Worm (Caenorhabditis elegans) whole organism, mixed stage, embryonic: ENCODE results near the gene srx-133.

ENCODE experiments used
- bed-3 ChIP-seq: fragments of 200-800 bp; sonication (Bioruptor generic); optimal IDR thresholded peaks from 3 replicates; lab custom pipeline; 2018; ENCODE audit warnings: mild to moderate bottlenecking, missing genetic modification characterization, moderate library complexity, missing compliant biosample characterization
- blmp-1 ChIP-seq: fragments of 150-350 bp; optimal IDR thresholded peaks from 2 replicates; lab custom pipeline; 2014; ENCODE audit warnings: missing biosample characterization, missing genetic modification characterization
- ceh-39 ChIP-seq: fragments of 150-350 bp; optimal IDR thresholded peaks from 2 replicates; lab custom pipeline; 2014; ENCODE audit warnings: missing biosample characterization, missing genetic modification characterization
- ceh-43 ChIP-seq: fragments of 200-800 bp; sonication (Bioruptor generic); optimal IDR thresholded peaks from 2 replicates; lab custom pipeline; 2018; ENCODE audit warnings: mild to moderate bottlenecking, missing genetic modification characterization, moderate library complexity, missing compliant biosample characterization
- ceh-83 ChIP-seq: fragments of 200-800 bp; sonication (Bioruptor generic); optimal IDR thresholded peaks from 2 replicates; lab custom pipeline; 2018; ENCODE audit warnings: mild to moderate bottlenecking, missing genetic modification characterization, missing compliant biosample characterization
- ces-1 ChIP-seq: fragments of 150-350 bp; optimal IDR thresholded peaks from 2 replicates; lab custom pipeline; 2014; ENCODE audit warnings: missing biosample characterization, missing genetic modification reagents, missing genetic modification characterization
- cnd-1 ChIP-seq: fragments of 200-800 bp; sonication (Bioruptor generic); optimal IDR thresholded peaks from 2 replicates; lab custom pipeline; 2018; ENCODE audit warnings: mild to moderate bottlenecking, missing genetic modification characterization, missing compliant biosample characterization
- drap-1 ChIP-seq: fragments of 200-800 bp; sonication (Bioruptor generic); optimal IDR thresholded peaks from 3 replicates; lab custom pipeline; 2018; ENCODE audit warnings: mild to moderate bottlenecking, missing genetic modification characterization, missing compliant biosample characterization
- elt-1 ChIP-seq: sonication (generic microtip); optimal IDR thresholded peaks from 2 replicates; lab custom pipeline; 2017; ENCODE audit warnings: missing genetic modification characterization, mild to moderate bottlenecking, missing compliant biosample characterization, antibody characterized with exemption, moderate library complexity, borderline replicate concordance; ENCODE audit not compliant: insufficient read depth
- flh-1 ChIP-seq: fragments of 200-800 bp; sonication (Bioruptor generic); optimal IDR thresholded peaks from 2 replicates; lab custom pipeline; 2018; ENCODE audit warnings: mild to moderate bottlenecking, missing genetic modification characterization, moderate library complexity, missing compliant biosample characterization
- ham-2 ChIP-seq: fragments of 200-800 bp; sonication (Bioruptor generic); optimal IDR thresholded peaks from 2 replicates; lab custom pipeline; 2018; ENCODE audit warnings: mild to moderate bottlenecking, missing genetic modification characterization, missing compliant biosample characterization
- hlh-1 ChIP-seq: fragments of 150-350 bp; optimal IDR thresholded peaks from 2 replicates; lab custom pipeline; 2014; ENCODE audit warnings: missing biosample characterization, missing genetic modification reagents, missing genetic modification characterization
- lin-13 ChIP-seq: fragments of 150-350 bp; optimal IDR thresholded peaks from 2 replicates; lab custom pipeline; 2014; ENCODE audit warnings: missing biosample characterization, missing genetic modification characterization
- lin-32 ChIP-seq: fragments of 200-800 bp; sonication (Bioruptor generic); optimal IDR thresholded peaks from 2 replicates; lab custom pipeline; 2018; ENCODE audit warnings: mild to moderate bottlenecking, missing genetic modification characterization, missing compliant biosample characterization
- lsy-2 ChIP-seq: fragments of 150-350 bp; optimal IDR thresholded peaks from 2 replicates; lab custom pipeline; 2014; ENCODE audit warnings: missing biosample characterization, missing genetic modification characterization
- mab-5 ChIP-seq: fragments of 150-350 bp; optimal IDR thresholded peaks from 2 replicates; lab custom pipeline; 2014; ENCODE audit warnings: missing biosample characterization, missing genetic modification characterization
- mep-1 ChIP-seq: fragments of 150-350 bp; optimal IDR thresholded peaks from 2 replicates; lab custom pipeline; 2017; ENCODE audit warnings: missing biosample characterization, missing genetic modification reagents, missing genetic modification characterization, inconsistent platforms
- mls-2 ChIP-seq: sonication (generic microtip); optimal IDR thresholded peaks from 2 replicates; lab custom pipeline; 2016; ENCODE audit warnings: mild to moderate bottlenecking, missing genetic modification characterization, moderate library complexity, missing compliant biosample characterization
- nhr-12 ChIP-seq: fragments of 150-350 bp; optimal IDR thresholded peaks from 2 replicates; lab custom pipeline; 2014; ENCODE audit warnings: missing biosample characterization, missing genetic modification characterization
- nhr-2 ChIP-seq: fragments of 150-350 bp; optimal IDR thresholded peaks from 2 replicates; lab custom pipeline; 2014; ENCODE audit warnings: missing biosample characterization, missing genetic modification characterization
- nhr-28 ChIP-seq: fragments of 150-350 bp; optimal IDR thresholded peaks from 2 replicates; lab custom pipeline; 2014; ENCODE audit warnings: missing biosample characterization, missing genetic modification characterization
- nhr-76 ChIP-seq: sonication (generic microtip); optimal IDR thresholded peaks from 2 replicates; lab custom pipeline; 2017; ENCODE audit warnings: missing biosample characterization, missing genetic modification characterization
- sem-2 ChIP-seq: fragments of 200-800 bp; sonication (Bioruptor generic); optimal IDR thresholded peaks from 2 replicates; lab custom pipeline; 2018; ENCODE audit warnings: mild to moderate bottlenecking, missing genetic modification characterization, missing compliant biosample characterization
- snpc-4 ChIP-seq: fragments of 150-350 bp; optimal IDR thresholded peaks from 2 replicates; lab custom pipeline; 2014; ENCODE audit warnings: missing biosample characterization, missing genetic modification characterization
- sptf-1 ChIP-seq: sonication (generic microtip); optimal IDR thresholded peaks from 2 replicates; lab custom pipeline; 2017; ENCODE audit warnings: mild to moderate bottlenecking, missing genetic modification characterization, moderate library complexity, missing compliant biosample characterization
- tbx-8 ChIP-seq: fragments of 200-800 bp; sonication (Bioruptor generic); optimal IDR thresholded peaks from 2 replicates; lab custom pipeline; 2018; ENCODE audit warnings: mild to moderate bottlenecking, missing genetic modification characterization, moderate library complexity, missing compliant biosample characterization
- unc-39 ChIP-seq: fragments of 150-350 bp; optimal IDR thresholded peaks from 2 replicates; lab custom pipeline; 2014; ENCODE audit warnings: missing biosample characterization, missing genetic modification characterization
- unc-62 ChIP-seq: fragments of 150-350 bp; optimal IDR thresholded peaks from 2 replicates; lab custom pipeline; 2014; ENCODE audit warnings: missing biosample characterization, missing genetic modification reagents, missing genetic modification characterization
- zip-8 ChIP-seq: fragments of 150-350 bp; optimal IDR thresholded peaks from 2 replicates; lab custom pipeline; 2014; ENCODE audit warnings: missing biosample characterization, missing genetic modification characterization
- ztf-11 ChIP-seq: fragments of 150-350 bp; optimal IDR thresholded peaks from 2 replicates; lab custom pipeline; 2014; ENCODE audit warnings: missing biosample characterization, missing genetic modification characterization

Gene srx-133

DNA sequence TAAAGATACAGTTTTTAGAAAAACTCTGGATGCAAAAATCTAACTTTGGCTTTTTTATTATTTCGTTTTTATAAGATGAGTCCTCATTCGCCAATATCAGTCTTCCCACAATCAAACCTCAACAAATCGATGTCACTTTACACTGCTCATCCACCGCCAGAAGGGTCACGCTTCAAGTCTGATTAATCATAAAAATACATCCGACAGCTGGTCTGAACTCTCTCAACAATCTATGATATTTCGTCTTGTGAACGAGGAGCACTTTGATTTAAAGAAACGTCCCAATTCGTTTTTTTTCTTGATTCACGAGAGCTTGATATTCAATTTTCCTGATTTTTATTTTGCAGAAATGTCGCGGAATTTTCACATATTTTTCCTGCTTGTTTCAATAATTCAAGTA is 20.6 kb upstream of the srx-133 start, which contains the start of gene nrf-5:
Gene nrf-5 (plus strand): TSS at position 348 of the 400 bp plus-strand sequence.
- TF ChIP-seq ceh-39 (no peak), hlh-1 (tag; lab: Kevin White, UChicago) (peak; percentile 64)

DNA sequence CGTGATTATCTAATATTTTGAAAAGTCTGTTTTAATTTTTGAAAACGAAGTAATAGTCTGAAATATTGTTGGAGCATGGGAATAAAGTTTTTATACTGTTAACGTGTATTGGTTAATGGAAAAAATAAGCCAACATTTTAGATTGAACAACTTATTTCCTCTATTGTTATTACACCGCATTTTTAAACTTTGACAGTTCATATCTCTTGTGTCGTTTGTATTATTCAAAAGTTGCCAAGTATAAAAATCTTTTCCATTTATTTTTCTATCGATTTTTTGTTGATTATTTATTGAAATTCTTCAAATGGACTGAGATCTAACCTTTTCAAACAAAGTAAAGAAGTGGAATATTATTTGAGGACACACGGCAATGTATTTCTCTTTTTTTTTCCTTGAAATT is 17.7 kb upstream of the srx-133 start, which contains the start of gene str-165:
Gene str-165 (plus strand): TSS at position 301 of the 400 bp plus-strand sequence.
- TF ChIP-seq nhr-76 (tag; lab: Kevin White, UChicago) (no peak), elt-1 (no peak), ham-2 (no peak), sem-2 (no peak), unc-39 (tag; lab: Kevin White, UChicago) (no peak), nhr-28 (tag; lab: Kevin White, UChicago) (no peak), nhr-2 (tag; lab: Kevin White, UChicago) (no peak), drap-1 (GFP tag; lab: Kevin White, UChicago) (no peak), zip-8 (no peak), mep-1 (tag; lab: Kevin White, UChicago) (no peak), sptf-1 (tag; lab: Kevin White, UChicago) (no peak), flh-1 (GFP tag; lab: Kevin White, UChicago) (no peak), ces-1 (GFP tag; lab: Kevin White, UChicago) (no peak), lin-13 (tag; lab: Kevin White, UChicago) (no peak)

DNA sequence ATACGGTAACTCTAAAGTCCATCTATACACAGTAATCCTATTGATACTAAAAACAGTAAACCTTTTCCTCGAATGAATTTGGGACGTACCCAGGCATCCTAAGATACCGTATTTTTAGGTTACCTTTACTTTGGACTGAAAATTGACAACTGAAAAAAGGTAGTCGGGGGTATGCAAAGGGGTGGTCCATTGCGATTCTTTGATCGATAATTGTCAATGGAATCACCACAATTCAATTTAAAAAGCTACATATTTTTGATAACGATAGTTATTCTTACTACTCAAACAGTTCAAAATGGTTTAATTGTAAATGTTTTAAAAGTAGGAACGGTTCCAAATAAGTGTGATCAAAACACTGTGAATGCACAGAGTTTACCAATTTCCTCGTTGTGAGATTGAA is 14.5 kb upstream of the srx-133 start, which contains the start of gene srx-129:
Gene srx-129 (plus strand): TSS at position 301 of the 400 bp plus-strand sequence.
- no peak for TF ChIP-seq ceh-83 (GFP tag; lab: Kevin White, UChicago)

DNA sequence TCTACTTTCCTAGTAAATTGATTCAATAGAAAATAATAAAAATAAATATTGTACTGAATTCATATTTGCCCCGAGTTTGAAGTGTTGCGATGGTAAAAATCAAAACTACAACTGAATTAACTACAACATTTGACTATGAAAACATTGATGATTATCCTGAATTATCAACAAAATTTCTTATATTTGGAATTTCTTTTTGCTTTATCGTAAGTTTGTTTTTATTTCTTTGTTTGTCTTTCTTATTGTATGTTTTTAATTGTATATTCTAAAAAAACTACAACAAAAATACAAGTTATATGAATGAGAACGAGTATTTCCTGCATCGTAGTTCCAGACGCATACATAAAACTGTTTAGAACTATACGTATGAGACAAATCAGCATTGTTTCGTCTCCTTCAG is 11.3 kb upstream of the srx-133 start, which contains the start of gene srx-128:
Gene srx-128 (plus strand): TSS at position 301 of the 400 bp plus-strand sequence.
- no peak for TF ChIP-seq mab-5
- TF ChIP-seq unc-62 (GFP tag; lab: Kevin White, UChicago), result no peak
- no peak for TF ChIP-seq drap-1 (GFP tag; lab: Kevin White, UChicago)
- no peak for TF ChIP-seq unc-39 (tag; lab: Kevin White, UChicago)
- no peak for TF ChIP-seq zip-8
- no peak for TF ChIP-seq cnd-1 (tag; lab: Kevin White, UChicago)
- no peak for TF ChIP-seq ceh-83 (GFP tag; lab: Kevin White, UChicago)
- TF ChIP-seq ham-2, result no peak
- TF ChIP-seq ceh-43 (GFP tag; lab: Kevin White, UChicago), result no peak
- TF ChIP-seq ces-1 (GFP tag; lab: Kevin White, UChicago), result no peak
- TF ChIP-seq, all 35 proteins: peak for 0

- TF ChIP-seq tbx-8 (GFP tag; lab: Kevin White, UChicago), result no peak
- TF ChIP-seq mab-5, result no peak
- no peak for TF ChIP-seq ztf-11 (tag; lab: Kevin White, UChicago)
- no peak for TF ChIP-seq ceh-43 (GFP tag; lab: Kevin White, UChicago)
- no peak for TF ChIP-seq flh-1 (GFP tag; lab: Kevin White, UChicago)
- no peak for TF ChIP-seq snpc-4
- TF ChIP-seq bed-3 (GFP tag; lab: Kevin White, UChicago), result no peak
- no peak for TF ChIP-seq lin-32 (GFP tag; lab: Kevin White, UChicago)
- no peak for TF ChIP-seq cnd-1 (tag; lab: Kevin White, UChicago)
- no peak for TF ChIP-seq drap-1 (GFP tag; lab: Kevin White, UChicago)
- TF ChIP-seq sptf-1 (tag; lab: Kevin White, UChicago), result no peak
- no peak for TF ChIP-seq mep-1 (tag; lab: Kevin White, UChicago)
These were observed 9.0 kb upstream of the srx-133 start, which contains the start of gene F55B12.10 for ce11 chrV:13839433-13839832. Gene F55B12.10 (plus strand): TSS chrV:13839733.

DNA sequence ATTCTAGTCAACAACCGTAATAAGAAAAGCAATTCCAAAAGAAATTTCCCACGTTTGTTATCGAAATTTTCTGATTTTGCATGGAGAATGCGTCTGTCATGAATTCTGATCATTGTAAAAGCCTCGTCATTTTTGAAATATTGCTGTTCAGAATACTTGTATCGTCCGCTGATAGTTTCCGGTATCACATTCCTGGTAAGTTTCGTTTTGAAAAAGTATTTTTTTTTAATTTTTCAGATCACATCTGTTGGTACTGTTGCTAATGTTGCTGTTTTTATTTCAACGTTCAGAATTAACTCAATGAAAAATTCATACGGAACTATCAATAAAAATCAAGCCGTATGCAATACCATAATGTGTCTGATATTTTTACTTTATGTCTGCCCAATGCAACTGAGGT is 7.6 kb upstream of the srx-133 start, which contains the start of gene srx-17:
Gene srx-17 (plus strand): TSS at position 301 of the 400 bp plus-strand sequence.
- TF ChIP-seq nhr-12 (tag; lab: Kevin White, UChicago), result no peak
- no peak for TF ChIP-seq lsy-2 (tag; lab: Kevin White, UChicago)
- TF ChIP-seq sptf-1 (tag; lab: Kevin White, UChicago), result no peak
- TF ChIP-seq blmp-1 (tag; lab: Kevin White, UChicago), result no peak
- no peak for TF ChIP-seq nhr-76 (tag; lab: Kevin White, UChicago)
- TF ChIP-seq bed-3 (GFP tag; lab: Kevin White, UChicago), result no peak
- TF ChIP-seq ceh-83 (GFP tag; lab: Kevin White, UChicago), result no peak
- TF ChIP-seq mab-5, result no peak
- no peak for TF ChIP-seq lin-13 (tag; lab: Kevin White, UChicago)
- TF ChIP-seq unc-39 (tag; lab: Kevin White, UChicago), result no peak
- TF ChIP-seq hlh-1 (tag; lab: Kevin White, UChicago), result no peak
- TF ChIP-seq flh-1 (GFP tag; lab: Kevin White, UChicago), result no peak
- no peak for TF ChIP-seq snpc-4
- no peak for TF ChIP-seq ces-1 (GFP tag; lab: Kevin White, UChicago)
- TF ChIP-seq mls-2, result no peak
- no peak for TF ChIP-seq ceh-39
- TF ChIP-seq drap-1 (GFP tag; lab: Kevin White, UChicago), result no peak
- no peak for TF ChIP-seq nhr-28 (tag; lab: Kevin White, UChicago)
- TF ChIP-seq unc-62 (GFP tag; lab: Kevin White, UChicago), result no peak
